Worm (Caenorhabditis elegans): Measurements from ENCODE around the gene T11F8.12.
A peak's percentile ranks its signal among the peaks of the same experiment; 100 is the strongest.

T11F8.12 gene

ce11 chrIV:5482231-5482630 is at the start of gene T11F8.12:
Gene T11F8.12 (minus strand): TSS chrIV:5482331.
- TF ChIP-seq elt-1 (tag; optimal IDR thresholded peaks at IDR 0.05), result no peak
- no peak for TF ChIP-seq snpc-4 (tag; optimal IDR thresholded peaks at IDR 0.05)
- TF ChIP-seq nhr-11 (tag; optimal IDR thresholded peaks at IDR 0.05), result no peak
- no peak for TF ChIP-seq skn-1 (tag; optimal IDR thresholded peaks at IDR 0.05)
- no peak for TF ChIP-seq lin-11 (tag; optimal IDR thresholded peaks at IDR 0.05)
- no peak for TF ChIP-seq crh-2 (tag; optimal IDR thresholded peaks at IDR 0.05)
- TF ChIP-seq alr-1 (tag; optimal IDR thresholded peaks at IDR 0.05), result no peak
- TF ChIP-seq R02D3.7 (tag; optimal IDR thresholded peaks at IDR 0.05), result no peak
- TF ChIP-seq zag-1 (tag; optimal IDR thresholded peaks at IDR 0.05), result no peak
- TF ChIP-seq egl-27 (tag; optimal IDR thresholded peaks at IDR 0.05), result no peak
- TF ChIP-seq lin-39 (tag; optimal IDR thresholded peaks at IDR 0.05), result no peak
- TF ChIP-seq nhr-237 (tag; optimal IDR thresholded peaks at IDR 0.05), result no peak
- TF ChIP-seq ztf-1 (GFP tag; conservative IDR thresholded peaks at IDR 0.05), result no peak

ce11 chrIV:5530980-5531379 is 48.8 kb upstream of the T11F8.12 start:
- TF ChIP-seq egl-27 (tag; optimal IDR thresholded peaks at IDR 0.05) (no peak), nhr-11 (tag; optimal IDR thresholded peaks at IDR 0.05) (no peak), skn-1 (tag; optimal IDR thresholded peaks at IDR 0.05) (no peak), nhr-25 (tag; optimal IDR thresholded peaks at IDR 0.05) (no peak), fos-1 (tag; optimal IDR thresholded peaks at IDR 0.05) (peak; percentile 4), nhr-21 (tag; optimal IDR thresholded peaks at IDR 0.05) (no peak), C34F6.9 (tag; optimal IDR thresholded peaks at IDR 0.05) (no peak), sem-4 (tag; optimal IDR thresholded peaks at IDR 0.05) (no peak)

ce11 chrIV:5528285-5528684 is 46.2 kb upstream of the T11F8.12 start, which contains the start of gene unc-5:
Gene unc-5 (minus strand): TSS chrIV:5528338.
- TF ChIP-seq elt-3 (tag; optimal IDR thresholded peaks at IDR 0.05), result no peak
- no peak for TF ChIP-seq sem-4 (tag; optimal IDR thresholded peaks at IDR 0.05)
- no peak for TF ChIP-seq ztf-4 (tag; optimal IDR thresholded peaks at IDR 0.05)
- TF ChIP-seq mab-5 (tag; optimal IDR thresholded peaks at IDR 0.05), result no peak
- no peak for TF ChIP-seq ztf-1 (GFP tag; conservative IDR thresholded peaks at IDR 0.05)
- no peak for TF ChIP-seq lin-11 (tag; optimal IDR thresholded peaks at IDR 0.05)
- TF ChIP-seq lin-13 (GFP tag; optimal IDR thresholded peaks at IDR 0.05), result no peak
- no peak for TF ChIP-seq ztf-11 (tag; optimal IDR thresholded peaks at IDR 0.05)
- TF ChIP-seq sma-9 (GFP tag; optimal IDR thresholded peaks at IDR 0.05), result no peak
- TF ChIP-seq sma-9 (tag; optimal IDR thresholded peaks at IDR 0.05), result no peak
- TF ChIP-seq nhr-77 (tag; optimal IDR thresholded peaks at IDR 0.05), result no peak
- no peak for TF ChIP-seq zag-1 (tag; optimal IDR thresholded peaks at IDR 0.05)
- no peak for TF ChIP-seq nhr-12 (tag; optimal IDR thresholded peaks at IDR 0.05)
- TF ChIP-seq ceh-16 (tag; optimal IDR thresholded peaks at IDR 0.05), result no peak
- no peak for TF ChIP-seq dmd-4 (tag; optimal IDR thresholded peaks at IDR 0.05)
- TF ChIP-seq nhr-129 (tag; optimal IDR thresholded peaks at IDR 0.05), result no peak
- no peak for TF ChIP-seq C34F6.9 (tag; optimal IDR thresholded peaks at IDR 0.05)
- no peak for TF ChIP-seq skn-1 (tag; optimal IDR thresholded peaks at IDR 0.05)
- TF ChIP-seq Y55F3AM.14 (GFP tag; optimal IDR thresholded peaks at IDR 0.05), result no peak

DNA sequence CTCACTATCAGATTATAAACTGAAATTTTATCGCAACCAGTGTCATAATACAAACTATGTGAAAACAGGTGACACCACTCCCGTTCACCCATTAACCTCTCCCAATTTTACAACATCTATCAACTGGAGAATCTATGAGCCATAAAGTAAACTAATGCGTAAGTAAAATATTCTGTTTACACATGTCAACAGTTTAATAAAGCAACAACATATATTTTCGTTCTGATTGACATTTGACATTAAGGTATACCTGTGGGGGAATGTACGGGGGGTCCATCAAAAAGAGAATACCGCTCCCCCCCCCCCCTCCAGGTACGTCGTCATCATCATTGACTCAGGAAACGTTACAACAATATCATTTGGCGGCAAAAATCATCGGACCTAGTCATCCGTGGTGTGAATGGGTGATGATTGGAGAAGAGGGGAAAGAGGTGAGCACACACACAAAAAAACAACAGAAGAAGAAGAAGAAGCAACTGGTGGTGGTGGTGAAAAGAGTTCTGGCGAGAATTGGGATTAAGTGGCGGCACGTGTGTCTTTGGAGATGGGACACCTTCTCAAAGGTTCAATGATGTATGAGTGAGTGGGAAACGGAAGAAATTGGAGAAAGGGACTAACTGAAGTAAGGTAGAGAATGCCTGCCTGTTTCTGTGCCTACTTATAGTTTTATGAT is 44.7 kb upstream of the T11F8.12 start:
- TF ChIP-seq ceh-16 (tag; optimal IDR thresholded peaks at IDR 0.05) (no peak), lsy-2 (tag; optimal IDR thresholded peaks at IDR 0.05) (no peak), nhr-237 (tag; optimal IDR thresholded peaks at IDR 0.05) (no peak), unc-55 (GFP tag; optimal IDR thresholded peaks at IDR 0.05) (no peak), peb-1 (tag; optimal IDR thresholded peaks at IDR 0.05) (no peak), nhr-129 (tag; optimal IDR thresholded peaks at IDR 0.05) (no peak), nhr-25 (tag; optimal IDR thresholded peaks at IDR 0.05) (no peak), ztf-11 (tag; optimal IDR thresholded peaks at IDR 0.05) (no peak), sma-9 (GFP tag; optimal IDR thresholded peaks at IDR 0.05) (no peak), sma-9 (tag; optimal IDR thresholded peaks at IDR 0.05) (no peak), elt-3 (tag; optimal IDR thresholded peaks at IDR 0.05) (no peak), mab-5 (tag; optimal IDR thresholded peaks at IDR 0.05) (no peak), elt-1 (tag; optimal IDR thresholded peaks at IDR 0.05) (no peak), lin-39 (tag; optimal IDR thresholded peaks at IDR 0.05) (no peak), skn-1 (tag; optimal IDR thresholded peaks at IDR 0.05) (no peak), crh-2 (tag; optimal IDR thresholded peaks at IDR 0.05) (no peak), unc-39 (tag; optimal IDR thresholded peaks at IDR 0.05) (no peak), sem-4 (tag; optimal IDR thresholded peaks at IDR 0.05) (no peak)

All from whole organism, L2 larva.